Fruit fly (Drosophila melanogaster) whole organism: ENCODE results near the gene bor.

Source experiments
- CG8478 ChIP-seq: fragments of >200 bp; optimal IDR thresholded peaks from 2 replicates; lab custom pipeline; 2018; ENCODE audit warnings: inconsistent platforms
- Dll ChIP-seq: fragments of >200 bp; optimal IDR thresholded peaks from 2 replicates; lab custom pipeline; 2017
- EcR ChIP-seq, 2 experiments: fragments of >200 bp; optimal IDR thresholded peaks; 2 replicates each; lab custom pipeline; 2017; ENCODE audit warnings: missing biosample characterization in 2 of 2, missing genetic modification characterization in 2 of 2, missing genetic modification reagents in 2 of 2
- pan ChIP-seq: fragments of >200 bp; optimal IDR thresholded peaks from 2 replicates; lab custom pipeline; 2017
- psq ChIP-seq: fragments of >200 bp; optimal IDR thresholded peaks from 2 replicates; lab custom pipeline; 2017
- usp ChIP-seq: fragments of >200 bp; optimal IDR thresholded peaks from 2 replicates; lab custom pipeline; 2017; ENCODE audit warnings: missing biosample characterization, missing genetic modification characterization, mixed read lengths

Gene bor

dm6 chr3R:16251270-16251925 is 12.5 kb downstream of the bor start:
- TF ChIP-seq EcR (GFP tag; optimal IDR thresholded peaks at IDR 0.05; lab: Kevin White, UChicago) = no peak
- TF ChIP-seq usp (GFP tag; lab: Kevin White, UChicago) = no peak
- TF ChIP-seq psq = no peak
- TF ChIP-seq Dll (lab: Kevin White, UChicago) = no peak
- TF ChIP-seq pan = no peak
- TF ChIP-seq CG8478 (lab: Kevin White, UChicago) = no peak

- TF ChIP-seq Dll (lab: Kevin White, UChicago) = peak; percentile 1
- TF ChIP-seq EcR (GFP tag; optimal IDR thresholded peaks at IDR 0.05; lab: Kevin White, UChicago) = peak in 1 of 2 experiments; percentile 79
- TF ChIP-seq CG8478 (lab: Kevin White, UChicago) = no peak
- TF ChIP-seq pan = peak; percentile 62
- no peak for TF ChIP-seq usp (GFP tag; lab: Kevin White, UChicago)
- no peak for TF ChIP-seq psq
Measured at dm6 chr3R:16249829-16250814, 13.8 kb downstream of the bor start.

- TF ChIP-seq usp (GFP tag; lab: Kevin White, UChicago) = no peak
- TF ChIP-seq psq = no peak
- no peak for TF ChIP-seq EcR (GFP tag; optimal IDR thresholded peaks at IDR 0.05; lab: Kevin White, UChicago)
- no peak for TF ChIP-seq CG8478 (lab: Kevin White, UChicago)
- no peak for TF ChIP-seq Dll (lab: Kevin White, UChicago)
- no peak for TF ChIP-seq pan
Measured at dm6 chr3R:16249510-16249828, 14.4 kb downstream of the bor start.

- TF ChIP-seq psq (no peak), EcR (GFP tag; optimal IDR thresholded peaks at IDR 0.05; lab: Kevin White, UChicago) (no peak), usp (GFP tag; lab: Kevin White, UChicago) (no peak), CG8478 (lab: Kevin White, UChicago) (no peak), pan (no peak), Dll (lab: Kevin White, UChicago) (no peak)
Measured at dm6 chr3R:16248500-16249025, 15.4 kb downstream of the bor start.

- TF ChIP-seq CG8478 (lab: Kevin White, UChicago) = no peak
- TF ChIP-seq Dll (lab: Kevin White, UChicago) = no peak
- TF ChIP-seq psq = no peak
- no peak for TF ChIP-seq usp (GFP tag; lab: Kevin White, UChicago)
- TF ChIP-seq EcR (GFP tag; optimal IDR thresholded peaks at IDR 0.05; lab: Kevin White, UChicago) = no peak
- TF ChIP-seq pan = no peak
Measured at dm6 chr3R:16247609-16248499, 16.1 kb downstream of the bor start.

dm6 chr3R:16247027-16247426 is 16.9 kb downstream of the bor start:
- no peak for TF ChIP-seq pan
- TF ChIP-seq psq = no peak
- no peak for TF ChIP-seq Dll (lab: Kevin White, UChicago)
- TF ChIP-seq CG8478 (lab: Kevin White, UChicago) = no peak
- no peak for TF ChIP-seq EcR (GFP tag; optimal IDR thresholded peaks at IDR 0.05; lab: Kevin White, UChicago)
- no peak for TF ChIP-seq usp (GFP tag; lab: Kevin White, UChicago)

dm6 chr3R:16245298-16246098 is 18.4 kb downstream of the bor start:
- TF ChIP-seq CG8478 (lab: Kevin White, UChicago) = no peak
- no peak for TF ChIP-seq usp (GFP tag; lab: Kevin White, UChicago)
- peak; percentile 72 for TF ChIP-seq Dll (lab: Kevin White, UChicago)

- peak; percentile 67 for TF ChIP-seq Dll (lab: Kevin White, UChicago)
- TF ChIP-seq EcR (GFP tag; optimal IDR thresholded peaks at IDR 0.05; lab: Kevin White, UChicago) = no peak
Measured at dm6 chr3R:16244241-16244977, 19.5 kb downstream of the bor start.

dm6 chr3R:16242461-16242934 is 21.4 kb downstream of the bor start:
- TF ChIP-seq psq (no peak), pan (no peak), usp (GFP tag; lab: Kevin White, UChicago) (no peak), CG8478 (lab: Kevin White, UChicago) (peak; percentile 91), Dll (lab: Kevin White, UChicago) (peak; percentile 97), EcR (GFP tag; optimal IDR thresholded peaks at IDR 0.05; lab: Kevin White, UChicago) (peak in 1 of 2 experiments; percentile 44)

- no peak for TF ChIP-seq usp (GFP tag; lab: Kevin White, UChicago)
- TF ChIP-seq pan = no peak
- no peak for TF ChIP-seq CG8478 (lab: Kevin White, UChicago)
- no peak for TF ChIP-seq Dll (lab: Kevin White, UChicago)
- no peak for TF ChIP-seq EcR (GFP tag; optimal IDR thresholded peaks at IDR 0.05; lab: Kevin White, UChicago)
- no peak for TF ChIP-seq psq
Measured at dm6 chr3R:16241822-16242221, 22.1 kb downstream of the bor start.
